Fruit fly (Drosophila melanogaster) whole organism, prepupa: ENCODE data around the gene MED22.

Experiments used
- CG10631 ChIP-seq: fragments of 200-800 bp; sonication (Bioruptor generic); optimal IDR thresholded peaks from 2 replicates; lab custom pipeline; 2016; ENCODE audit warnings: missing biosample characterization, missing genetic modification characterization
- CG11902 ChIP-seq: fragments of 200-800 bp; sonication (Bioruptor generic); optimal IDR thresholded peaks from 3 replicates; lab custom pipeline; 2016; ENCODE audit warnings: missing biosample characterization, missing genetic modification characterization
- CG3032 ChIP-seq: fragments of 200-800 bp; optimal IDR thresholded peaks from 2 replicates; lab custom pipeline; 2019; ENCODE audit warnings: missing biosample characterization, mild to moderate bottlenecking, missing genetic modification characterization, moderate library complexity
- CG31627 ChIP-seq: fragments of 200-800 bp; sonication (Bioruptor generic); optimal IDR thresholded peaks from 3 replicates; lab custom pipeline; 2016; ENCODE audit warnings: missing biosample characterization, missing genetic modification characterization
- CG34406 ChIP-seq: fragments of 200-800 bp; sonication (Bioruptor generic); optimal IDR thresholded peaks from 3 replicates; lab custom pipeline; 2016; ENCODE audit warnings: missing biosample characterization, missing genetic modification characterization
- CG6808 ChIP-seq: fragments of 200-800 bp; sonication (Bioruptor generic); optimal IDR thresholded peaks from 3 replicates; lab custom pipeline; 2017; ENCODE audit warnings: missing biosample characterization, missing genetic modification characterization, mild to moderate bottlenecking, moderate library complexity, missing genetic modification reagents
- CG6854 ChIP-seq: fragments of 200-800 bp; sonication (Bioruptor generic); optimal IDR thresholded peaks from 2 replicates; lab custom pipeline; 2017; ENCODE audit warnings: missing biosample characterization, mild to moderate bottlenecking, missing genetic modification characterization
- CG7368 ChIP-seq: fragments of 200-800 bp; sonication (Bioruptor generic); optimal IDR thresholded peaks from 3 replicates; lab custom pipeline; 2016; ENCODE audit warnings: missing biosample characterization, missing genetic modification characterization
- CG8119 ChIP-seq: fragments of 200-800 bp; sonication (Bioruptor generic); IDR thresholded peaks from 3 replicates; pipeline ENCODE4 v1.3.6; 2022; ENCODE audit warnings: missing biosample characterization, missing genetic modification characterization
- CG8632 ChIP-seq: fragments of 200-800 bp; sonication (Bioruptor generic); optimal IDR thresholded peaks from 3 replicates; lab custom pipeline; 2016; ENCODE audit warnings: missing biosample characterization, missing genetic modification characterization
- CG9139 ChIP-seq: fragments of 200-800 bp; sonication (Bioruptor generic); optimal IDR thresholded peaks from 3 replicates; lab custom pipeline; 2017; ENCODE audit warnings: missing biosample characterization, mild to moderate bottlenecking, missing genetic modification characterization
- Eip78C ChIP-seq: fragments of 200-800 bp; sonication (Bioruptor generic); peaks from one replicate; lab custom pipeline; 2016; ENCODE audit warnings: missing biosample characterization, missing genetic modification characterization
- Ets96B ChIP-seq: fragments of 200-800 bp; optimal IDR thresholded peaks from 2 replicates; lab custom pipeline; 2019; ENCODE audit warnings: missing biosample characterization, mild to moderate bottlenecking, missing genetic modification characterization, moderate library complexity
- Hr38 ChIP-seq: sonication (Bioruptor generic); optimal IDR thresholded peaks from 2 replicates; lab custom pipeline; 2016; ENCODE audit warnings: missing biosample characterization, missing genetic modification characterization
- Hr39 ChIP-seq: fragments of 200-800 bp; sonication (Bioruptor generic); optimal IDR thresholded peaks from 2 replicates; lab custom pipeline; 2016; ENCODE audit warnings: missing biosample characterization, missing genetic modification characterization
- Met ChIP-seq: fragments of 200-800 bp; sonication (Bioruptor generic); optimal IDR thresholded peaks from 3 replicates; lab custom pipeline; 2016; ENCODE audit warnings: missing biosample characterization, missing genetic modification characterization
- cyc ChIP-seq: fragments of 200-800 bp; sonication (Bioruptor generic); optimal IDR thresholded peaks from 3 replicates; lab custom pipeline; 2016; ENCODE audit warnings: missing biosample characterization, missing genetic modification characterization
- eg ChIP-seq: fragments of 200-800 bp; sonication (Bioruptor generic); IDR thresholded peaks from 3 replicates; pipeline ENCODE4 v1.3.6; 2022; ENCODE audit warnings: missing biosample characterization, missing genetic modification characterization
- fkh ChIP-seq: fragments of 200-800 bp; sonication (Bioruptor generic); optimal IDR thresholded peaks from 3 replicates; lab custom pipeline; 2017; ENCODE audit warnings: missing biosample characterization, mild to moderate bottlenecking, missing genetic modification characterization, moderate library complexity
- svp ChIP-seq: fragments of 200-800 bp; sonication (Bioruptor generic); peaks from one replicate; lab custom pipeline; 2016; ENCODE audit warnings: missing biosample characterization, missing genetic modification characterization
- topi ChIP-seq: fragments of 200-800 bp; sonication (Bioruptor generic); optimal IDR thresholded peaks from 3 replicates; lab custom pipeline; 2016; ENCODE audit warnings: missing biosample characterization, missing genetic modification characterization

Gene MED22

DNA sequence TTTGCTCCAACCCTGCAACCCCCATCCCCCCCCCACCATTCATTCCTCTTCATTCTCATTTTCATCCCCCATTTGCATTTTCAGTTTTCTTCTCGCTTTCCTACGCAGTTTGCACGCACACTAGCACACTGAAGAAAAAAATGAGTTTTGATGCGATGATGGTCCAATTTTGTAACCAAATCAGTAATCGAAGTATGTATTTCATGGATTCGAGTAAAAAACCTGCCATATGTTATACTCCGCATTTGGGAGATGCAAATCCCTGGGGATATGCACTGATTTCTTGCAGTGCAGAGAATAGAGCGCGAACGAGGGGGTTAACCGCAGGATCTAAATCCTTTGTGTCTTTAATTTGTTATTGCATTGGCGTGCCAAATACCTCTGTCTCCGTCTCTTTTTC lies 27.9 kb downstream of the MED22 start (continued):
- TF ChIP-seq Hr39 (GFP tag; lab: Kevin White, UChicago) (peak; percentile 35), CG8119 (GFP tag; lab: Robert Waterston, UW) (no peak), CG8632 (GFP tag; lab: Kevin White, UChicago) (no peak), CG3032 (tag; lab: Kevin White, UChicago) (no peak), CG10631 (GFP tag; lab: Kevin White, UChicago) (no peak), CG6854 (GFP tag; lab: Kevin White, UChicago) (no peak), topi (GFP tag; lab: Kevin White, UChicago) (peak; percentile 29), CG9139 (no peak), eg (GFP tag; lab: Robert Waterston, UW) (no peak), svp (GFP tag; lab: Kevin White, UChicago) (peak; percentile 59), CG7368 (GFP tag; lab: Kevin White, UChicago) (no peak), fkh (GFP tag; lab: Kevin White, UChicago) (no peak), Met (GFP tag; lab: Kevin White, UChicago) (peak; percentile 26), CG11902 (GFP tag; lab: Kevin White, UChicago) (no peak)

DNA sequence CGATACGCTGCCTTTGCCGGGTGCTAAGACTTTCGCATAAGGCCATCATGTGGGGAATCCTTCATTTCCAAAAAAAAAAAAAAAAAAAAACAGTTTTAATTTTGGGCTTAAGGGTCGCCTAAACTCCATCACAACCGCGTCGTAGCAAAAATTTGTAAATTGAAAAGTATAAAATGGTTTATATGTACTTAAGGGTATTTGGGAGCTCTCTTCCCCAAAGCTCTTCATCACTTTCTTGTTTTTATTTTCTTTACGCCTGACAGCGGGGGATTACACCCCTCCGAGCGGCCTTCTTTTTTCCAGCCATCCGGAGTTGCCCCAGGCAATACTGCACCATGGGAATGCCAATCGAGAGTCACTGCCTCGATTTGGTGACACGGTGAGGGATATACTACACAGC lies 36.1 kb downstream of the MED22 start:
- TF ChIP-seq CG34406 (no peak), Met (GFP tag; lab: Kevin White, UChicago) (peak; percentile 31), Eip78C (GFP tag; lab: Kevin White, UChicago) (peak; percentile 31), Hr38 (GFP tag; lab: Kevin White, UChicago) (no peak), topi (GFP tag; lab: Kevin White, UChicago) (peak; percentile 8), Hr39 (GFP tag; lab: Kevin White, UChicago) (peak; percentile 4), cyc (GFP tag; lab: Kevin White, UChicago) (peak; percentile 18), CG31627 (GFP tag; lab: Kevin White, UChicago) (peak; percentile 23)
- TF ChIP-seq, all 60 proteins: peak for 6

DNA sequence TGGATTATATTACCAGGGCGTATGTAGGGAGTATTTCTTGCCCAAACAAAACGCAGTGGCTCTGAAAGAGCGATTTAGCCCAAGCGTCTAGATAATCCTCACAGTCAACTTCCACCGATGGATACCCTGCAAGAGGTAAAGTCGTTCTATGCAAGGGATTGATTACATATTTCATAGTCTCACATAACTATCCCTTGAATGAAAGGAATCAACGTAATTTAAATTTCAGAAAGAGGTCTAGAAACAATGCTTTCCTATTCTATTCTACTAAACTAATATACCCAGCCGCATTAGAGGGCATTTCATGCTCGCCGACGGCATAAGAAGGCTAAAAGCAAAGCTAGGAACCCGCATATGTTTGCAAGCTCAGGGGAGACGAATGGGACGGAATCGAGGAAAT lies 38.9 kb downstream of the MED22 start:
- TF ChIP-seq CG6854 (GFP tag; lab: Kevin White, UChicago): no peak
- no peak for TF ChIP-seq Ets96B (tag; lab: Kevin White, UChicago)
- no peak for TF ChIP-seq CG6808 (GFP tag; lab: Kevin White, UChicago)
- peak; percentile 21 for TF ChIP-seq Eip78C (GFP tag; lab: Kevin White, UChicago)
- no peak for TF ChIP-seq svp (GFP tag; lab: Kevin White, UChicago)
